Fruit fly (Drosophila melanogaster) whole organism, embryonic: ENCODE results near the gene CG7342.

ENCODE experiments used
- CG10147 ChIP-seq: fragments of 200-800 bp; sonication (Bioruptor generic); optimal IDR thresholded peaks from 2 replicates; lab custom pipeline; 2019; ENCODE audit warnings: missing biosample characterization, mild to moderate bottlenecking, missing genetic modification characterization, moderate library complexity
- CG11504 ChIP-seq: fragments of 200-800 bp; sonication (Bioruptor generic); optimal IDR thresholded peaks from 3 replicates; lab custom pipeline; 2019; ENCODE audit warnings: missing biosample characterization, mild to moderate bottlenecking, missing genetic modification characterization, moderate library complexity
- CG12155 ChIP-seq: fragments of 200-800 bp; sonication (Bioruptor generic); optimal IDR thresholded peaks from 3 replicates; lab custom pipeline; 2016; ENCODE audit warnings: missing biosample characterization, missing genetic modification characterization
- CG12391 ChIP-seq: fragments of 200-800 bp; sonication (Bioruptor generic); optimal IDR thresholded peaks from 3 replicates; lab custom pipeline; 2018; ENCODE audit warnings: missing biosample characterization, mild to moderate bottlenecking, missing genetic modification characterization, moderate library complexity
- CG14667 ChIP-seq: fragments of 200-800 bp; sonication (Bioruptor generic); IDR thresholded peaks from 2 replicates; pipeline ENCODE4 v1.3.6; 2022; ENCODE audit warnings: missing biosample characterization, missing genetic modification characterization
- CG15514 ChIP-seq: fragments of 200-800 bp; sonication (Bioruptor generic); optimal IDR thresholded peaks from 3 replicates; lab custom pipeline; 2017; ENCODE audit warnings: missing biosample characterization, missing genetic modification characterization, mild to moderate bottlenecking, moderate library complexity, missing genetic modification reagents
- CG1602 ChIP-seq: fragments of 200-800 bp; sonication (Bioruptor generic); optimal IDR thresholded peaks from 3 replicates; lab custom pipeline; 2016; ENCODE audit warnings: missing biosample characterization, missing genetic modification characterization
- CG17385 ChIP-seq: fragments of 200-800 bp; sonication (Bioruptor generic); optimal IDR thresholded peaks from 3 replicates; lab custom pipeline; 2018; ENCODE audit warnings: missing biosample characterization, mild to moderate bottlenecking, missing genetic modification characterization
- CG17829 ChIP-seq: fragments of 200-800 bp; optimal IDR thresholded peaks from 2 replicates; lab custom pipeline; 2019; ENCODE audit warnings: missing biosample characterization, mild to moderate bottlenecking, missing genetic modification characterization, moderate library complexity
- CG1792 ChIP-seq: fragments of 200-800 bp; sonication (Bioruptor generic); optimal IDR thresholded peaks from 2 replicates; lab custom pipeline; 2016; ENCODE audit warnings: missing biosample characterization, missing genetic modification characterization
- CG18262 ChIP-seq: fragments of 200-800 bp; optimal IDR thresholded peaks from 3 replicates; lab custom pipeline; 2019; ENCODE audit warnings: missing biosample characterization, mild to moderate bottlenecking, missing genetic modification characterization, moderate library complexity
- CG18619 ChIP-seq: fragments of 200-800 bp; sonication (Bioruptor generic); optimal IDR thresholded peaks from 3 replicates; lab custom pipeline; 2017; ENCODE audit warnings: missing biosample characterization, mild to moderate bottlenecking, missing genetic modification characterization
- CG18764 ChIP-seq: fragments of 200-800 bp; sonication (Bioruptor generic); optimal IDR thresholded peaks from 3 replicates; lab custom pipeline; 2016; ENCODE audit warnings: missing biosample characterization, missing genetic modification characterization
- CG2116 ChIP-seq: fragments of 200-800 bp; sonication (Bioruptor generic); optimal IDR thresholded peaks from 3 replicates; lab custom pipeline; 2018; ENCODE audit warnings: missing biosample characterization, mild to moderate bottlenecking, missing genetic modification characterization
- CG31224 ChIP-seq: fragments of 200-800 bp; sonication (Bioruptor generic); IDR thresholded peaks from 2 replicates; pipeline ENCODE4 v1.3.6; 2022; ENCODE audit warnings: missing biosample characterization, missing genetic modification characterization
- CG6854 ChIP-seq: fragments of 200-800 bp; sonication (Bioruptor generic); optimal IDR thresholded peaks from 3 replicates; lab custom pipeline; 2017; ENCODE audit warnings: missing biosample characterization, mild to moderate bottlenecking, missing genetic modification characterization
- CG7357 ChIP-seq: fragments of 200-800 bp; sonication (Bioruptor generic); IDR thresholded peaks from 3 replicates; pipeline ENCODE4 v1.3.6; 2022; ENCODE audit warnings: missing biosample characterization, missing genetic modification characterization
- CG8478 ChIP-seq: fragments of >200 bp; optimal IDR thresholded peaks from 2 replicates; lab custom pipeline; 2018
- CrebB ChIP-seq: fragments of 200-800 bp; sonication (Bioruptor generic); optimal IDR thresholded peaks from 3 replicates; lab custom pipeline; 2018; ENCODE audit warnings: missing biosample characterization, mild to moderate bottlenecking, missing genetic modification characterization
- Dad ChIP-seq: fragments of 200-800 bp; sonication (Bioruptor generic); optimal IDR thresholded peaks from 3 replicates; lab custom pipeline; 2016; ENCODE audit warnings: missing biosample characterization, missing genetic modification characterization
- Gsc ChIP-seq: fragments of 200-800 bp; sonication (Bioruptor generic); IDR thresholded peaks from 2 replicates; pipeline ENCODE4 v1.3.6; 2022; ENCODE audit warnings: missing biosample characterization, missing genetic modification characterization
- HHEX ChIP-seq: fragments of 200-800 bp; sonication (Bioruptor generic); optimal IDR thresholded peaks from 3 replicates; lab custom pipeline; 2017; ENCODE audit warnings: missing biosample characterization, mild to moderate bottlenecking, missing genetic modification characterization, missing genetic modification reagents
- Hmx ChIP-seq: fragments of 200-800 bp; sonication (Bioruptor generic); optimal IDR thresholded peaks from 2 replicates; lab custom pipeline; 2016; ENCODE audit warnings: missing biosample characterization, missing genetic modification characterization
- Nf-YA ChIP-seq: fragments of 200-800 bp; sonication (Bioruptor generic); IDR thresholded peaks from 2 replicates; pipeline ENCODE4 v1.3.6; 2022; ENCODE audit warnings: missing biosample characterization, missing genetic modification characterization
- Nf-YB ChIP-seq: fragments of 200-800 bp; sonication (Bioruptor generic); optimal IDR thresholded peaks from 3 replicates; lab custom pipeline; 2019; ENCODE audit warnings: missing biosample characterization, mild to moderate bottlenecking, missing genetic modification characterization, moderate library complexity
- Oli ChIP-seq: fragments of 200-800 bp; sonication (Bioruptor generic); optimal IDR thresholded peaks from 2 replicates; lab custom pipeline; 2018; ENCODE audit warnings: missing biosample characterization, mild to moderate bottlenecking, missing genetic modification characterization, moderate library complexity
- Side ChIP-seq: fragments of 200-800 bp; sonication (Bioruptor generic); optimal IDR thresholded peaks from 2 replicates; lab custom pipeline; 2016; ENCODE audit warnings: missing biosample characterization, missing genetic modification characterization
- TFAM ChIP-seq: fragments of 200-800 bp; sonication (Bioruptor generic); optimal IDR thresholded peaks from 2 replicates; lab custom pipeline; 2017; ENCODE audit warnings: missing biosample characterization, missing genetic modification characterization, inconsistent platforms
- Taf1 ChIP-seq: fragments of 200-800 bp; sonication (Bioruptor generic); IDR thresholded peaks from 2 replicates; pipeline ENCODE4 v1.3.6; 2022; ENCODE audit warnings: missing biosample characterization, missing genetic modification characterization
- ab ChIP-seq: fragments of 200-800 bp; sonication (Bioruptor generic); optimal IDR thresholded peaks from 2 replicates; lab custom pipeline; 2016; ENCODE audit warnings: missing biosample characterization, missing genetic modification characterization
- ap ChIP-seq: fragments of 200-800 bp; sonication (Bioruptor generic); IDR thresholded peaks from 2 replicates; pipeline ENCODE4 v1.3.6; 2022; ENCODE audit warnings: missing biosample characterization, missing genetic modification characterization
- ase ChIP-seq: fragments of 200-800 bp; sonication (Bioruptor generic); IDR thresholded peaks from 3 replicates; pipeline ENCODE4 v1.3.6; 2022; ENCODE audit warnings: missing biosample characterization, missing genetic modification characterization
- ato ChIP-seq: fragments of 200-800 bp; sonication (Bioruptor generic); IDR thresholded peaks from 2 replicates; pipeline ENCODE4 v1.3.6; 2022; ENCODE audit warnings: missing biosample characterization, missing genetic modification characterization; ENCODE audit not compliant: partially characterized antibody
- caup ChIP-seq: fragments of 200-800 bp; sonication (Bioruptor generic); optimal IDR thresholded peaks from 3 replicates; lab custom pipeline; 2017; ENCODE audit warnings: missing biosample characterization, mild to moderate bottlenecking, missing genetic modification characterization, moderate library complexity; ENCODE audit not compliant: severe bottlenecking
- ci ChIP-seq: fragments of 200-800 bp; sonication (Bioruptor generic); IDR thresholded peaks from 3 replicates; pipeline ENCODE4 v1.3.6; 2022; ENCODE audit warnings: missing biosample characterization, missing genetic modification characterization
- croc ChIP-seq: fragments of 200-800 bp; sonication (Bioruptor generic); conservative IDR thresholded peaks from 3 replicates; pipeline ENCODE4 v1.3.6; 2022; ENCODE audit warnings: missing biosample characterization, missing genetic modification characterization
- crp ChIP-seq, 2 experiments: fragments of 200-800 bp; sonication (Bioruptor generic); optimal IDR thresholded peaks; 2 replicates in 1 of 2; 3 replicates in 1 of 2; lab custom pipeline; 2017; ENCODE audit warnings: missing biosample characterization in 2 of 2, missing genetic modification characterization in 2 of 2, mild to moderate bottlenecking in 1 of 2, moderate library complexity in 1 of 2
- dimm ChIP-seq: fragments of 200-800 bp; sonication (Bioruptor generic); IDR thresholded peaks from 2 replicates; pipeline ENCODE4 v1.3.6; 2022; ENCODE audit warnings: missing biosample characterization, missing genetic modification characterization
- ewg ChIP-seq: fragments of 200-800 bp; sonication (Bioruptor generic); optimal IDR thresholded peaks from 3 replicates; lab custom pipeline; 2017; ENCODE audit warnings: mild to moderate bottlenecking, missing biosample characterization, missing genetic modification reagents, missing genetic modification characterization
- fd3F ChIP-seq: fragments of 200-800 bp; sonication (Bioruptor generic); optimal IDR thresholded peaks from 2 replicates; lab custom pipeline; 2018; ENCODE audit warnings: missing biosample characterization, mild to moderate bottlenecking, missing genetic modification characterization, moderate library complexity
- fu2 ChIP-seq: fragments of 200-800 bp; sonication (Bioruptor generic); optimal IDR thresholded peaks from 2 replicates; lab custom pipeline; 2016; ENCODE audit warnings: missing biosample characterization, missing genetic modification characterization
- hth ChIP-seq: fragments of >200 bp; optimal IDR thresholded peaks from 2 replicates; lab custom pipeline; 2017; ENCODE audit warnings: inconsistent platforms
- kah ChIP-seq: fragments of 200-800 bp; sonication (Bioruptor generic); optimal IDR thresholded peaks from 2 replicates; lab custom pipeline; 2018; ENCODE audit warnings: missing biosample characterization, mild to moderate bottlenecking, missing genetic modification characterization
- odd ChIP-seq: fragments of 200-800 bp; sonication (Bioruptor generic); optimal IDR thresholded peaks from 2 replicates; lab custom pipeline; 2017; ENCODE audit warnings: missing biosample characterization, mild to moderate bottlenecking, missing genetic modification characterization
- sim ChIP-seq: fragments of 200-800 bp; sonication (Bioruptor generic); IDR thresholded peaks from 2 replicates; pipeline ENCODE4 v1.3.6; 2022; ENCODE audit warnings: missing biosample characterization, missing genetic modification characterization
- ssp ChIP-seq: fragments of 200-800 bp; sonication (Bioruptor generic); IDR thresholded peaks from 2 replicates; pipeline ENCODE4 v1.3.6; 2022; ENCODE audit warnings: missing biosample characterization, missing genetic modification characterization
- sug ChIP-seq: fragments of 200-800 bp; optimal IDR thresholded peaks from 2 replicates; lab custom pipeline; 2019; ENCODE audit warnings: missing biosample characterization, mild to moderate bottlenecking, missing genetic modification characterization, moderate library complexity
- tap ChIP-seq: fragments of 200-800 bp; optimal IDR thresholded peaks from 3 replicates; lab custom pipeline; 2019; ENCODE audit warnings: missing biosample characterization, mild to moderate bottlenecking, missing genetic modification characterization, moderate library complexity
- wek ChIP-seq: fragments of 200-800 bp; sonication (Bioruptor generic); optimal IDR thresholded peaks from 3 replicates; lab custom pipeline; 2018; ENCODE audit warnings: missing biosample characterization, mild to moderate bottlenecking, missing genetic modification characterization, moderate library complexity
- z ChIP-seq: fragments of 200-800 bp; sonication (Bioruptor generic); IDR thresholded peaks from 3 replicates; pipeline ENCODE4 v1.3.6; 2022; ENCODE audit warnings: missing biosample characterization, missing genetic modification characterization
- zfh1 ChIP-seq: fragments of 200-800 bp; sonication (Bioruptor generic); IDR thresholded peaks from 3 replicates; pipeline ENCODE4 v1.3.6; 2022; ENCODE audit warnings: missing biosample characterization, missing genetic modification characterization

The CG7342 gene

dm6 chr3R:19641498-19642065 lies 38.4 kb downstream of the CG7342 start (continued):
- TF ChIP-seq sug (tag; lab: Kevin White, UChicago) = peak; percentile 69
- TF ChIP-seq dimm (GFP tag; lab: Robert Waterston, UW) = no peak
- peak; percentile 56; the same call in 1 of the 3 replicates for TF ChIP-seq z (GFP tag; lab: Robert Waterston, UW)
- peak; percentile 90 for TF ChIP-seq zfh1 (GFP tag; lab: Robert Waterston, UW)
- TF ChIP-seq wek (GFP tag; lab: Kevin White, UChicago) = peak; percentile 56
- peak; percentile 83 for TF ChIP-seq CG10147 (GFP tag; lab: Kevin White, UChicago)
- TF ChIP-seq Dad (GFP tag; lab: Kevin White, UChicago) = peak; percentile 28
- TF ChIP-seq ase (GFP tag; lab: Robert Waterston, UW) = peak; percentile 85; the same call in 2 of the 3 replicates
- peak; percentile 61 for TF ChIP-seq CG12155 (GFP tag; lab: Kevin White, UChicago)
- TF ChIP-seq Nf-YA (GFP tag; lab: Robert Waterston, UW) = peak; percentile 73
- no peak for TF ChIP-seq Gsc (GFP tag; lab: Robert Waterston, UW)
- no peak for TF ChIP-seq fu2 (GFP tag; lab: Kevin White, UChicago)
- peak; percentile 76 for TF ChIP-seq Nf-YB (GFP tag; lab: Kevin White, UChicago)
- TF ChIP-seq crp (GFP tag; optimal IDR thresholded peaks at IDR 0.05; lab: Kevin White, UChicago) = no peak
- peak; percentile 86 for TF ChIP-seq fd3F (GFP tag; lab: Kevin White, UChicago)
- peak; percentile 92 for TF ChIP-seq CG11504
- TF ChIP-seq CrebB (tag; lab: Kevin White, UChicago) = peak; percentile 83
- TF ChIP-seq ewg (GFP tag; lab: Kevin White, UChicago) = peak; percentile 49
- no peak for TF ChIP-seq hth (lab: Kevin White, UChicago)
- TF ChIP-seq CG14667 = peak; percentile 63; the same call in 1 of the 2 replicates
- peak; percentile 33 for TF ChIP-seq CG2116
- peak; percentile 86 for TF ChIP-seq caup (GFP tag; lab: Kevin White, UChicago)
- peak; percentile 77 for TF ChIP-seq CG18619 (GFP tag; lab: Kevin White, UChicago)
- TF ChIP-seq Side (GFP tag; lab: Kevin White, UChicago) = peak; percentile 8
- TF ChIP-seq sim (GFP tag; lab: Robert Waterston, UW) = peak; percentile 57; the same call in 1 of the 2 replicates
- TF ChIP-seq ato = no peak
- peak; percentile 85 for TF ChIP-seq CG6854 (GFP tag; lab: Kevin White, UChicago)
- TF ChIP-seq tap (tag; lab: Kevin White, UChicago) = peak; percentile 95
- TF ChIP-seq Hmx (GFP tag; lab: Kevin White, UChicago) = no peak
- peak; percentile 64 for TF ChIP-seq CG7357 (GFP tag; lab: Robert Waterston, UW)
- TF ChIP-seq Oli (tag; lab: Kevin White, UChicago) = peak; percentile 89
- peak; percentile 83 for TF ChIP-seq Taf1 (GFP tag; lab: Robert Waterston, UW)
- TF ChIP-seq ab (GFP tag; lab: Kevin White, UChicago) = no peak
- peak; percentile 89 for TF ChIP-seq CG17829 (tag; lab: Kevin White, UChicago)
- TF ChIP-seq odd (GFP tag; lab: Kevin White, UChicago) = peak; percentile 87
- peak; percentile 82 for TF ChIP-seq CG15514 (GFP tag; lab: Kevin White, UChicago)
- peak; percentile 90 for TF ChIP-seq CG12391
- TF ChIP-seq ssp (GFP tag; lab: Robert Waterston, UW) = peak; percentile 65
- peak; percentile 85 for TF ChIP-seq HHEX (GFP tag; lab: Kevin White, UChicago)
- TF ChIP-seq croc (GFP tag; lab: Robert Waterston, UW) = peak; percentile 32; the same call in 1 of the 3 replicates
- no peak for TF ChIP-seq TFAM (GFP tag; lab: Kevin White, UChicago)
- peak; percentile 87 for TF ChIP-seq CG18262 (tag; lab: Kevin White, UChicago)
- peak; percentile 73 for TF ChIP-seq ap (GFP tag; lab: Robert Waterston, UW)
- peak; percentile 55 for TF ChIP-seq CG1602 (GFP tag; lab: Kevin White, UChicago)
- TF ChIP-seq ci (GFP tag; lab: Robert Waterston, UW) = peak; percentile 93
- peak; percentile 76 for TF ChIP-seq CG17385 (GFP tag; lab: Kevin White, UChicago)
- no peak for TF ChIP-seq CG1792 (GFP tag; lab: Kevin White, UChicago)
- TF ChIP-seq CG18764 (GFP tag; lab: Kevin White, UChicago) = peak; percentile 56
- peak; percentile 85 for TF ChIP-seq kah (GFP tag; lab: Kevin White, UChicago)
- no peak for TF ChIP-seq CG8478 (lab: Kevin White, UChicago)
- TF ChIP-seq CG31224 (GFP tag; lab: Robert Waterston, UW) = peak; percentile 78
